Fruit fly (Drosophila melanogaster): Measurements from ENCODE around the gene CG3528.

- TF ChIP-seq ovo (GFP tag; optimal IDR thresholded peaks at IDR 0.05) (no peak), CG14711 (tag; optimal IDR thresholded peaks at IDR 0.05) (no peak), Crg-1 (GFP tag; optimal IDR thresholded peaks at IDR 0.05) (no peak), CG33017 (tag; optimal IDR thresholded peaks at IDR 0.05) (no peak), cic (GFP tag; optimal IDR thresholded peaks at IDR 0.05) (no peak), Hr96 (GFP tag; optimal IDR thresholded peaks at IDR 0.05) (no peak), CG7101 (tag; optimal IDR thresholded peaks at IDR 0.05) (no peak), kay (GFP tag; ENCODE audit: borderline replicate concordance) (no peak), tj (GFP tag; optimal IDR thresholded peaks at IDR 0.05) (no peak)
Measured at dm6 chr2L:2542491-2542890, 24.7 kb upstream of the CG3528 start.
